Worm (Caenorhabditis elegans): ENCODE results near the gene sra-13.

DNA sequence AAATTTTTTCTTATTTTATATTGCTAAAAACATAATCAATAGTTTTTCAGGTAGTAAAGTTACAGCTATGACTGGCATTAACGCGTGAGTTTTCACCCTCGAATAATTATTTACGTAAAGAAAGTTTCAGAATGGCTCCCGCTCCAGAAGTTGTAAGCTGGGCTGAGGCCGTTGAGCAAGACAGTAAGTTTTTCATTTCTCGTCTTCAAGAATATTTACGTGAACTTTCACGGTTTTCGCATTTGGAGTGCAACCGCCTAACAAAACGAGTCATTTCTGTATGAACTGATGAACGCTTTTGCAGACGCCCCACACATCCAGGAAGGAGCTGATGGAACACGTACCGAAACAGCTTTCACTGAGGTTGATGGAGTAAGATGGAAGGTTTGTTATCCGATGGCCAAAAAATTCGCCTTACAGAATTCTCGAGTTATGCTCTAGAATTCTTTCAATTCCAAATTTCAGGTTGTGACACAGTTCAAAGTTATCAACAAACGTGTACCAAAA, 35.3 kb downstream of the sra-13 start, which contains the start of gene eif-3.G:
- no peak for TF ChIP-seq snpc-4 (GFP tag; optimal IDR thresholded peaks at IDR 0.05)
- TF ChIP-seq snpc-4 (tag; optimal IDR thresholded peaks at IDR 0.05), result no peak
- no peak for TF ChIP-seq F49E8.2 (tag; optimal IDR thresholded peaks at IDR 0.05; ENCODE audit: insufficient read depth)
- TF ChIP-seq him-1 (tag; optimal IDR thresholded peaks at IDR 0.05), result no peak
- no peak for TF ChIP-seq nhr-80 (tag; optimal IDR thresholded peaks at IDR 0.05)
- TF ChIP-seq F10E7.11 (tag; optimal IDR thresholded peaks at IDR 0.05), result no peak
- TF ChIP-seq sptf-2 (GFP tag; optimal IDR thresholded peaks at IDR 0.05), result no peak
- no peak for TF ChIP-seq unc-62 (GFP tag; optimal IDR thresholded peaks at IDR 0.05)
- no peak for TF ChIP-seq C06A6.2 (GFP tag; conservative IDR thresholded peaks at IDR 0.05)
- TF ChIP-seq hmg-1.2 (GFP tag; IDR thresholded peaks at IDR 0.05), result no peak

Measured in whole organism, young adult.